Worm (Caenorhabditis elegans): ENCODE measurements around the gene ZK666.8.

The ZK666.8 gene

DNA sequence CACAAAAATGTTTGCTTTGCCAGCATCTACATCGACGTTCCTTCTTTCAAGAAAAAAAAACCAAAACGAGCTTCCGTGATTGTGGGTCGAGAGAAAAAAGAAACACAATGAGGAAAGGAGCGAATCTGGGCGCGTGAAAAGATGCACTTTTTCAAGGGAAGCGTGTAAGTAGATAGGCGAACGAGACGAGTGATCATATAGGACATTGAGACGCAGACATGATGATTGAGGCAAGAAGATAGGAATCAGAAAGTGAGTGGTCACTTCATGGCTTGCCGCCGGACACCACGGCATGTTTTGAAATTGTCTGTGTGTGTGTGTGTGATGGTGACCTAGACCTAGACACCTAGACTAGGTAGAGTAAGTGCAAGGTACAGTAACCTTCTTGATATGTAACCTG is 8.6 kb upstream of the ZK666.8 start:
- TF ChIP-seq pbrm-1 (GFP tag; IDR thresholded peaks at IDR 0.05) (no peak), zfh-2 (GFP tag; conservative IDR thresholded peaks at IDR 0.05) (0 out of 2 replicates have a peak, but pooled peaks have one; percentile 17), nhr-80 (tag; optimal IDR thresholded peaks at IDR 0.05) (peak; percentile 17), mxl-1 (tag; optimal IDR thresholded peaks at IDR 0.05) (no peak), ztf-6 (GFP tag; IDR thresholded peaks at IDR 0.05) (no peak), chd-7 (tag; optimal IDR thresholded peaks at IDR 0.05) (no peak), snpc-3.4 (tag; optimal IDR thresholded peaks at IDR 0.05) (no peak), hmg-1.2 (GFP tag; IDR thresholded peaks at IDR 0.05) (peak; percentile 68; the same call in 1 of the 2 replicates), hlh-26 (GFP tag; conservative IDR thresholded peaks at IDR 0.05) (no peak)

- TF ChIP-seq athp-1 (tag; optimal IDR thresholded peaks at IDR 0.05) (no peak), lag-1 (GFP tag; IDR thresholded peaks at IDR 0.05) (no peak), D2030.7 (GFP tag; IDR thresholded peaks at IDR 0.05) (no peak), somi-1 (GFP tag; optimal IDR thresholded peaks at IDR 0.05) (no peak), repo-1 (tag; optimal IDR thresholded peaks at IDR 0.05) (no peak), cebp-2 (GFP tag; IDR thresholded peaks at IDR 0.05) (no peak), die-1 (tag; optimal IDR thresholded peaks at IDR 0.05) (no peak), bed-1 (GFP tag; IDR thresholded peaks at IDR 0.05) (no peak), lir-1 (GFP tag; conservative IDR thresholded peaks at IDR 0.05) (no peak), zfh-2 (GFP tag; conservative IDR thresholded peaks at IDR 0.05) (no peak), F37B4.10 (GFP tag; IDR thresholded peaks at IDR 0.05) (no peak), attf-5 (GFP tag; optimal IDR thresholded peaks at IDR 0.05) (no peak), cebp-1 (GFP tag; IDR thresholded peaks at IDR 0.05) (no peak), cebp-1 (tag; optimal IDR thresholded peaks at IDR 0.05) (no peak), ceh-27 (GFP tag; optimal IDR thresholded peaks at IDR 0.05) (no peak), mel-28 (tag; optimal IDR thresholded peaks at IDR 0.05; ENCODE audit: borderline replicate concordance) (no peak)
These were observed 7.7 kb upstream of the ZK666.8 start for ce11 chrII:10500674-10501073.

DNA sequence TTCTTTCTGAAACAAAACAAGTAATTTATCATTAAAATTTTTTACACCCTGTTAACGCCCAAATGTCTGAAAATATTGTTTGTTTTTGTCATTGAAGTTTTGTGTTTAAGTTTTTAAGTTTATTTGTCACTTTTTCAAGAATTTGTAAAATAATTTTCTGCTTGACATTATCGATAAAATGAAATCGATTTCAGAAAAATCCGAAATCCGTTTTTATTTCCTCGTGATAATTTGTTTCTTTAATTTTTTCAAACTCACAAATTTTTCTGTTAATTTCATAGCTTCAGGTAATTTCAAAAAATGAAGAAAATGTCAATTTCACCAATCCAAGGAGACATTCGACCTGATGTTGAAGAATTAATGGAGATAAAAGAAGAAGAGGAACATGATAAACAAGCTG is 3.0 kb upstream of the ZK666.8 start, which contains the start of gene ZK666.12:
ZK666.12 (plus strand) TSS at position 301 of the 400 bp plus-strand sequence.
- no peak for TF ChIP-seq tbp1 (GFP tag; optimal IDR thresholded peaks at IDR 0.05)
- TF ChIP-seq somi-1 (GFP tag; optimal IDR thresholded peaks at IDR 0.05), result no peak
- TF ChIP-seq nfyb-1 (GFP tag; IDR thresholded peaks at IDR 0.05), result no peak
- no peak for TF ChIP-seq lsy-27 (tag; optimal IDR thresholded peaks at IDR 0.05; ENCODE audit: borderline replicate concordance, insufficient read depth)
- no peak for TF ChIP-seq ztf-22 (GFP tag; optimal IDR thresholded peaks at IDR 0.05)
- TF ChIP-seq dpff-1 (tag; optimal IDR thresholded peaks at IDR 0.05), result no peak
- TF ChIP-seq efl-1 (GFP tag; optimal IDR thresholded peaks at IDR 0.05), result no peak
- no peak for TF ChIP-seq lin-35 (GFP tag; optimal IDR thresholded peaks at IDR 0.05)
- TF ChIP-seq ceh-40 (GFP tag; IDR thresholded peaks at IDR 0.05), result no peak
- no peak for TF ChIP-seq fkh-3 (tag; optimal IDR thresholded peaks at IDR 0.05)
- TF ChIP-seq ceh-79 (tag; optimal IDR thresholded peaks at IDR 0.05), result no peak
- no peak for TF ChIP-seq die-1 (tag; optimal IDR thresholded peaks at IDR 0.05)
- TF ChIP-seq madf-3 (GFP tag; IDR thresholded peaks at IDR 0.05), result no peak
- TF ChIP-seq nhr-90 (tag; optimal IDR thresholded peaks at IDR 0.05), result no peak
- TF ChIP-seq ztf-28 (GFP tag; IDR thresholded peaks at IDR 0.05), result no peak
- no peak for TF ChIP-seq C06A6.2 (GFP tag; conservative IDR thresholded peaks at IDR 0.05)
- TF ChIP-seq mel-28 (tag; optimal IDR thresholded peaks at IDR 0.05; ENCODE audit: borderline replicate concordance), result no peak
